Worm (Caenorhabditis elegans) whole organism, L2 larva: ENCODE results near the gene K06H7.7.
A peak's percentile ranks its signal among the peaks of the same experiment; 100 is the strongest.

Experiments
- F13H6.1 ChIP-seq: sonication (generic microtip); optimal IDR thresholded peaks from 2 replicates; lab custom pipeline; 2016; ENCODE audit warnings: missing genetic modification characterization, missing compliant biosample characterization
- R02D3.7 ChIP-seq: fragments of 150-350 bp; optimal IDR thresholded peaks from 2 replicates; lab custom pipeline; 2014; ENCODE audit warnings: missing biosample characterization, missing genetic modification characterization
- Y55F3AM.14 ChIP-seq: fragments of 200-800 bp; sonication (Bioruptor generic); optimal IDR thresholded peaks from 2 replicates; lab custom pipeline; 2018; ENCODE audit warnings: mild to moderate bottlenecking, missing genetic modification characterization, missing compliant biosample characterization
- ZK546.5 ChIP-seq: sonication (generic microtip); optimal IDR thresholded peaks from 2 replicates; lab custom pipeline; 2017; ENCODE audit warnings: missing biosample characterization, missing genetic modification characterization
- alr-1 ChIP-seq: fragments of 150-350 bp; optimal IDR thresholded peaks from 2 replicates; lab custom pipeline; 2014; ENCODE audit warnings: missing biosample characterization, missing genetic modification characterization
- ama-1 ChIP-seq: fragments of 150-350 bp; optimal IDR thresholded peaks from 2 replicates; lab custom pipeline; 2018; ENCODE audit warnings: inconsistent platforms
- blmp-1 ChIP-seq: sonication (generic microtip); optimal IDR thresholded peaks from 2 replicates; lab custom pipeline; 2017; ENCODE audit warnings: missing genetic modification characterization, mild to moderate bottlenecking, missing compliant biosample characterization, antibody characterized with exemption, moderate library complexity; ENCODE audit not compliant: insufficient read depth
- ceh-16 ChIP-seq: fragments of 150-350 bp; optimal IDR thresholded peaks from 2 replicates; lab custom pipeline; 2014; ENCODE audit warnings: missing biosample characterization, missing genetic modification characterization
- ceh-82 ChIP-seq: fragments of 150-350 bp; optimal IDR thresholded peaks from 2 replicates; lab custom pipeline; 2014; ENCODE audit warnings: missing biosample characterization, missing genetic modification characterization
- crh-2 ChIP-seq: sonication (generic microtip); optimal IDR thresholded peaks from 2 replicates; lab custom pipeline; 2017; ENCODE audit warnings: missing biosample characterization, missing genetic modification characterization
- dmd-4 ChIP-seq: sonication (generic microtip); optimal IDR thresholded peaks from 2 replicates; lab custom pipeline; 2017; ENCODE audit warnings: missing biosample characterization, missing genetic modification characterization
- elt-3 ChIP-seq: sonication (generic microtip); optimal IDR thresholded peaks from 2 replicates; lab custom pipeline; 2017; ENCODE audit warnings: missing biosample characterization, missing genetic modification characterization
- gmeb-1 ChIP-seq: fragments of 150-350 bp; optimal IDR thresholded peaks from 2 replicates; lab custom pipeline; 2014; ENCODE audit warnings: missing biosample characterization, missing genetic modification characterization
- lin-11 ChIP-seq: fragments of 150-350 bp; sonication (generic microtip); optimal IDR thresholded peaks from 2 replicates; lab custom pipeline; 2014; ENCODE audit warnings: missing biosample characterization, missing genetic modification characterization, inconsistent platforms, mixed read lengths
- lin-13 ChIP-seq: fragments of 150-350 bp; optimal IDR thresholded peaks from 2 replicates; lab custom pipeline; 2014; ENCODE audit warnings: missing biosample characterization, missing genetic modification reagents, missing genetic modification characterization
- lin-39 ChIP-seq: fragments of 150-350 bp; optimal IDR thresholded peaks from 2 replicates; lab custom pipeline; 2014; ENCODE audit warnings: missing biosample characterization, missing genetic modification reagents, missing genetic modification characterization
- lsy-2 ChIP-seq, 2 experiments: fragments of 150-350 bp in 1 of 2; sonication (generic microtip) in 1 of 2; optimal IDR thresholded peaks; 2 replicates each; lab custom pipeline; 2014 to 2017; ENCODE audit warnings: missing biosample characterization in 2 of 2, missing genetic modification characterization in 2 of 2
- mbf-1 ChIP-seq: sonication (generic microtip); optimal IDR thresholded peaks from 2 replicates; lab custom pipeline; 2017; ENCODE audit warnings: missing biosample characterization, missing genetic modification characterization
- mdl-1 ChIP-seq, 2 experiments: fragments of 150-350 bp in 1 of 2; sonication (generic microtip) in 1 of 2; optimal IDR thresholded peaks; 2 replicates each; lab custom pipeline; 2017; ENCODE audit warnings: missing biosample characterization in 2 of 2, missing genetic modification characterization in 2 of 2
- nhr-10 ChIP-seq: sonication (generic microtip); optimal IDR thresholded peaks from 2 replicates; lab custom pipeline; 2017; ENCODE audit warnings: missing biosample characterization, missing genetic modification characterization
- nhr-11 ChIP-seq: fragments of 150-350 bp; optimal IDR thresholded peaks from 2 replicates; lab custom pipeline; 2014; ENCODE audit warnings: missing biosample characterization, missing genetic modification characterization
- nhr-12 ChIP-seq: fragments of 150-350 bp; optimal IDR thresholded peaks from 2 replicates; lab custom pipeline; 2014; ENCODE audit warnings: missing biosample characterization, missing genetic modification characterization
- nhr-129 ChIP-seq: fragments of 150-350 bp; optimal IDR thresholded peaks from 2 replicates; lab custom pipeline; 2014; ENCODE audit warnings: missing biosample characterization, missing genetic modification characterization
- nhr-21 ChIP-seq: fragments of 150-350 bp; optimal IDR thresholded peaks from 2 replicates; lab custom pipeline; 2014; ENCODE audit warnings: missing biosample characterization, missing genetic modification characterization
- nhr-23 ChIP-seq: fragments of 150-350 bp; optimal IDR thresholded peaks from 2 replicates; lab custom pipeline; 2014; ENCODE audit warnings: missing biosample characterization, missing genetic modification reagents, missing genetic modification characterization
- nhr-237 ChIP-seq: fragments of 150-350 bp; optimal IDR thresholded peaks from 2 replicates; lab custom pipeline; 2014; ENCODE audit warnings: missing biosample characterization, missing genetic modification characterization
- nhr-25 ChIP-seq: fragments of 150-350 bp; sonication (generic microtip); optimal IDR thresholded peaks from 3 replicates; lab custom pipeline; 2014; ENCODE audit warnings: missing biosample characterization, missing genetic modification characterization
- nhr-6 ChIP-seq: fragments of 150-350 bp; optimal IDR thresholded peaks from 2 replicates; lab custom pipeline; 2014; ENCODE audit warnings: missing biosample characterization, missing genetic modification characterization
- skn-1 ChIP-seq: sonication (generic microtip); optimal IDR thresholded peaks from 2 replicates; lab custom pipeline; 2017; ENCODE audit warnings: missing biosample characterization, missing genetic modification characterization
- sma-3 ChIP-seq: sonication (generic microtip); optimal IDR thresholded peaks from 2 replicates; lab custom pipeline; 2016; ENCODE audit warnings: missing genetic modification reagents, missing genetic modification characterization, missing compliant biosample characterization
- snpc-4 ChIP-seq: fragments of 150-350 bp; optimal IDR thresholded peaks from 2 replicates; lab custom pipeline; 2014; ENCODE audit warnings: missing biosample characterization, missing genetic modification characterization
- unc-39 ChIP-seq: fragments of 150-350 bp; optimal IDR thresholded peaks from 2 replicates; lab custom pipeline; 2014; ENCODE audit warnings: missing biosample characterization, missing genetic modification characterization
- unc-55 ChIP-seq: fragments of 150-350 bp; sonication (generic microtip); optimal IDR thresholded peaks from 3 replicates; lab custom pipeline; 2014; ENCODE audit warnings: missing biosample characterization, missing genetic modification reagents, missing genetic modification characterization
- unc-62 ChIP-seq: fragments of 150-350 bp; optimal IDR thresholded peaks from 2 replicates; lab custom pipeline; 2014; ENCODE audit warnings: missing biosample characterization, missing genetic modification reagents, missing genetic modification characterization
- zag-1 ChIP-seq: fragments of 150-350 bp; optimal IDR thresholded peaks from 2 replicates; lab custom pipeline; 2014; ENCODE audit warnings: missing biosample characterization, missing genetic modification characterization
- ztf-1 ChIP-seq: fragments of 200-800 bp; sonication (Bioruptor generic); conservative IDR thresholded peaks from 2 replicates; pipeline ENCODE4 v1.3.6; 2022; ENCODE audit warnings: missing genetic modification characterization, missing compliant biosample characterization
- ztf-11 ChIP-seq: sonication (generic microtip); optimal IDR thresholded peaks from 2 replicates; lab custom pipeline; 2017; ENCODE audit warnings: missing biosample characterization, missing genetic modification characterization

The K06H7.7 gene

DNA sequence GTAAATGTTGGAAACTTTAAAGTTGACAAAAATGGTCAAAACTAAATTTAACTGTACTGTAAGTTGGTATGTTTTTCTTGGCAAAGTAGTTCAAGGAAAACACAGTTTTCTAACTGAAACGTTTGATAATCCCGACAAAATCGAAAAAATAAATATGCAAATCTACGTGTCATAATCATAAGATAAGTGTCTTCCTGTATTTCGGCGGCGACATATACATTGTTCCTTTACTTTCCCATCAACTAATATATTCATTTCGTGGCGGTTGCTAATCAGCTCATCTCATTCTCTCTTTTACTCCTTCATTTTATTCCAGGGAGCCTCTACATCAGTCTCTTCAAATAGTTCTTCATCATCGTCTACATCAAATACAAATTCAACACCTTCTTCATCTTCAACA is 17.5 kb downstream of the K06H7.7 start:
- TF ChIP-seq sma-3 (GFP tag; lab: Kevin White, UChicago), result no peak
- TF ChIP-seq lsy-2 (tag; optimal IDR thresholded peaks at IDR 0.05; lab: Kevin White, UChicago), result no peak
- TF ChIP-seq, all 48 proteins: peak for 0

DNA sequence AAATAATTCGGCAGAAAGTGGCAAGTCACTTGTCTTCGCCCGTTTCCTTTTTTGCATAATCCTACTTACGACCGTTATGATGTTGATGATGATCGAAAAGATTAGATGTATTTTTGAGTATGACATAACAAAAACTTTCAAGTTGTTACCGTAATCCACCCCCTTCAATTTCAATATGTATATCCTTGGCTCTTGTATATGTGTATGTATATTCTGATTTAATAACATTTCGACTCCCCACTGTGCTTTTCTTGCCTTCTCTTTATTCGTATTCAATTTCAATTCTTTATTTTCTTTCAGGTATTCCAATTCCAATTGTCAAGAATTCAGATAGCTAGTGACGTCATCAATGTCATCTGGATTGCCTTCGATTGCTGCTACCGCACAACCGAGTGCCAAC is 18.3 kb downstream of the K06H7.7 start, which contains the start of gene pros-1:
pros-1 (plus strand) TSS at position 301 of the 400 bp plus-strand sequence.
- TF ChIP-seq nhr-12 (tag; lab: Kevin White, UChicago) (no peak), crh-2 (tag; lab: Kevin White, UChicago) (no peak), sma-3 (GFP tag; lab: Kevin White, UChicago) (no peak), nhr-11 (tag; lab: Kevin White, UChicago) (no peak), dmd-4 (tag; lab: Kevin White, UChicago) (no peak), blmp-1 (no peak), nhr-129 (tag; lab: Kevin White, UChicago) (no peak), zag-1 (tag; lab: Kevin White, UChicago) (no peak), nhr-10 (no peak), ztf-11 (tag; lab: Kevin White, UChicago) (no peak), F13H6.1 (tag; lab: Kevin White, UChicago) (no peak), Y55F3AM.14 (GFP tag; lab: Kevin White, UChicago) (no peak), ceh-82 (no peak), unc-55 (GFP tag; lab: Kevin White, UChicago) (no peak)

DNA sequence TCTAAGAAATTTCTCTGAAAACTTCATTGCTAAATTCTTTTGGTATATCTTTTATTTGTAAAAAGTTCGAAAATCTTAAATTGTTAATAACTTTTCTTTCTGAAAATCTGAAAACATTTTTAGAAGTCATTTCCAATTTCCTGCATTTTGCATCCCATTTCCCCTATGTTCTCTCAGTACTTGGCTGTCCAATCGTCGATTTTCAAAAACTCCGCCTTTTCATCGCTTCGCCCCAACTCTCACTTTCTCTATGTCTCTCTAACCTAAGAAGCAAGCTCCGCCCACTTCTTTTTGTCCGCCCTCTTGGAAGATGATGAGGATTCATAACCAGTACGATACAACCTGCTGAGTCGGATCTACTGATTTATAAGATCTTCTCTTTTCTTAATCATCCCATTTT is 20.2 kb downstream of the K06H7.7 start:
- TF ChIP-seq ama-1 (lab: Kevin White, UChicago) (no peak), nhr-6 (tag; lab: Kevin White, UChicago) (no peak), lsy-2 (tag; optimal IDR thresholded peaks at IDR 0.05; lab: Kevin White, UChicago) (peak in 1 of 2 experiments; percentile 42), nhr-237 (tag; lab: Kevin White, UChicago) (no peak), snpc-4 (no peak), mdl-1 (tag; optimal IDR thresholded peaks at IDR 0.05; lab: Kevin White, UChicago) (no peak), lin-39 (tag; lab: Kevin White, UChicago) (no peak)

DNA sequence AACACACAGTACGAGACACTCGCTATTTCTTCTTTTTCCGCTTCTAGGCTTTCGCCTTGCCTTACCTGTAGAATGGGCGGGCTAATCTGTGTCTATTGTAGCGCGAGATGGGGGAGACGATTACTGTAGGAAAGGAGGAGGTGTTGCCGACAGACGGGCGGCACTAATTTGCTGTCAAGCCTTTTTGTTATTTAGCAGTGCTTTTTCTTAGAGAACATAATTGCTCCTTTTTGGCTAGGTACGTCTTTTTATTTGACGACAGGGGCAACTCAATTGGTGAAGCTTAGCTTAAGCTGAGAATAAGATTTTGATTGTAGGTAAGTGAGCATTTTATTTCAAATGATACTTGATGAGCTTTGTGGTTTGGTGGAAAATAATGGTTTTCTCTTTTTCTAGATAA is 21.6 kb downstream of the K06H7.7 start:
- TF ChIP-seq ceh-82 (no peak), nhr-25 (tag; lab: Kevin White, UChicago) (no peak), zag-1 (tag; lab: Kevin White, UChicago) (no peak), lin-13 (GFP tag; lab: Kevin White, UChicago) (no peak), nhr-21 (tag; lab: Kevin White, UChicago) (no peak), unc-39 (no peak), skn-1 (tag; lab: Kevin White, UChicago) (no peak), lin-11 (tag; lab: Kevin White, UChicago) (no peak), nhr-10 (no peak), ztf-11 (tag; lab: Kevin White, UChicago) (no peak), F13H6.1 (tag; lab: Kevin White, UChicago) (no peak), alr-1 (tag; lab: Kevin White, UChicago) (no peak), dmd-4 (tag; lab: Kevin White, UChicago) (no peak), mbf-1 (no peak), ceh-16 (tag; lab: Kevin White, UChicago) (no peak), elt-3 (tag; lab: Kevin White, UChicago) (no peak), crh-2 (tag; lab: Kevin White, UChicago) (no peak), unc-62 (GFP tag; lab: Kevin White, UChicago) (no peak)

DNA sequence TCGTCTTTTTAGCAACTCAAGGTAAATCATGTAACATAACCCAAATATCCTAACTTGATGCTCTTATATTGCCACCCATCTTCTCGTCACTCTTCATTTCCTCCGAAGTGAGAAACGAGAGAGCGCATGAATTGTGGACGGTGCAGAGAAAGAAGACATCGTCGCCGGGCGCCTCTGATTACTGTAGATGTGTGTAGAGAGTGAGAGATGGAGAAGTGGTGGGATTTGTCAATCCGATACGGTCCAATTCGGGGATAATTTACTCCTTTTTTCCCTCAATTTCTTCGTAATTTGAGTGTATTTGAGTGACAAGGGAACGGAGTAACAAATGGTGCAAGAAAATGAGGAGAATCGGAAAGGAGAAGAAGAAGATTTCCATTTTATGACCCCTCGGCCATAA is 24.2 kb downstream of the K06H7.7 start:
- TF ChIP-seq lsy-2 (tag; optimal IDR thresholded peaks at IDR 0.05; lab: Kevin White, UChicago), result peak in 1 of 2 experiments; percentile 12
- no peak for TF ChIP-seq skn-1 (tag; lab: Kevin White, UChicago)
- no peak for TF ChIP-seq mdl-1 (tag; optimal IDR thresholded peaks at IDR 0.05; lab: Kevin White, UChicago)

DNA sequence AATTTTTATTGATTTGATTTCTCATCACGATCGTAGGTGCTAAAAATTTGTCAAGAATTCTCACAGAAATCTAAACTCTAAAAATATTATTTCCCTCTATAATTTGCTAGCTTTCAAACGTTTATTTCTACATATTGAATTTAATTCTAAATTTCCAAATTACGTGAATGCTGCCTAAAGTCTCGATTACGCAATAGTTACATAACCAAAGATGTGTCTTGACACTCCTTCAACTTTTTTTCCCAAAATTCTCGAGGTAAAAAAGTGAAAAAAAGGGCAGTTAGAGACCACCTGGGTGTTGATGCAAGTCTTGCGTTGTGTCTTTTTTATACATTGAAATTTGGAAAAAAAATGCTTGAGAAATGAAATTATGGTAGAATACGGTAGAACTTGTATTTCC is 33.4 kb downstream of the K06H7.7 start:
- TF ChIP-seq R02D3.7 (tag; lab: Kevin White, UChicago) (no peak), gmeb-1 (no peak), nhr-23 (tag; lab: Kevin White, UChicago) (no peak), ztf-1 (GFP tag; lab: Robert Waterston, UW) (no peak), nhr-10 (no peak), ZK546.5 (no peak), lin-11 (tag; lab: Kevin White, UChicago) (no peak), unc-62 (GFP tag; lab: Kevin White, UChicago) (no peak), nhr-11 (tag; lab: Kevin White, UChicago) (no peak)
